Fruit fly (Drosophila melanogaster): ENCODE data around the gene CG1486.

CG1486 gene

DNA sequence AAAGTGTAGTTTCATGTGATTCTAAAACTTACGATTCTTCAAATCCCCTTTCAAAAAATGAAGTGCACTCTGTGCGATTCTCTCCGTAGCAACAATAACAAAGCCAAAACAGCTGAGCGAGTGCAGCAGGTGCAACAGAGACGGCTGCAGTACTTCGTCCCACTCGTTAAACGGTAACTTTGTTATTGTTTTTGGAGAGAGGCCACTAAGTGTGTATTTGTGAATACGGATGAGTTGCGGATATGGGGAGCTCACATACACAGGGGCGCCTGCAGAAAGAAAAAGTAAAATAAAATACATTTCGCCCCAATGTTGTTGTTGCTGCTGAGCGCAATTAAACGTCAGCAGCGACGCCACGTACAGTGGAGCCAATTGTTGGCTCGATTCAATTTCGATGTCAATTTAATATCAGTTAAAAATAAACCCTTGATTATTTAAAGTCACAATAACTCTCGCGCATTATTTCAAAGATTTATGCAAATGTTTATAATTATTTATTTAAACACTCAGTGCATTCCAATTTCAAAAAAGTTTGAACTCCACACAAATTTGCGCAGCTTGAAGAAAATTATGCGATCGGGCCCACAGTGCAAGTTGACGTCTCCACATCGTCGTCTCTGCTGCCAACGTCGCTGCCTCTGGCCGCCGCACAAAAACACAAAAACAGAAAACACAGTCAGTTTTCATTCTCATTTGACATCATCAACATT lies 43.7 kb downstream of the CG1486 start (continued):
- peak; percentile 97 for TF ChIP-seq CG9932 (GFP tag; IDR thresholded peaks at IDR 0.05)
- TF ChIP-seq knrl (GFP tag; IDR thresholded peaks at IDR 0.05; ENCODE audit: partially characterized antibody) = peak; percentile 41; the same call in 1 of the 3 replicates
- peak in 1 of 2 experiments; percentile 47 for TF ChIP-seq tll (GFP tag; optimal IDR thresholded peaks at IDR 0.05)
- TF ChIP-seq gro (GFP tag; optimal IDR thresholded peaks at IDR 0.05) = peak; percentile 95
- peak; percentile 91 for TF ChIP-seq CG33213 (GFP tag; optimal IDR thresholded peaks at IDR 0.05)
- peak; percentile 96 for TF ChIP-seq CG32532 (GFP tag; IDR thresholded peaks at IDR 0.05)
- peak; percentile 98 for TF ChIP-seq CG17359 (tag; optimal IDR thresholded peaks at IDR 0.05)
- TF ChIP-seq CG1602 (GFP tag; optimal IDR thresholded peaks at IDR 0.05) = peak; percentile 95
- peak; percentile 99 for TF ChIP-seq CG2678 (tag; optimal IDR thresholded peaks at IDR 0.05)
- peak; percentile 90 for TF ChIP-seq CG18011 (GFP tag; optimal IDR thresholded peaks at IDR 0.05)
- no peak for TF ChIP-seq Dfd (GFP tag; optimal IDR thresholded peaks at IDR 0.05)
- peak; percentile 92 for TF ChIP-seq gt (GFP tag; IDR thresholded peaks at IDR 0.05)
- 0 out of 3 replicates have a peak, but pooled peaks have one; percentile 26 for TF ChIP-seq HLH4C (GFP tag; IDR thresholded peaks at IDR 0.05; ENCODE audit: partially characterized antibody)
- TF ChIP-seq CG6175 (GFP tag; IDR thresholded peaks at IDR 0.05) = peak; percentile 90
- TF ChIP-seq cato (GFP tag; optimal IDR thresholded peaks at IDR 0.05; ENCODE audit: borderline replicate concordance) = peak; percentile 97
- peak; percentile 95 for TF ChIP-seq D19A (tag; optimal IDR thresholded peaks at IDR 0.05)
- peak; percentile 66 for TF ChIP-seq Sry-δ (GFP tag; optimal IDR thresholded peaks at IDR 0.05)
- peak; percentile 95 for TF ChIP-seq CG14710 (tag; optimal IDR thresholded peaks at IDR 0.05)
- TF ChIP-seq sens-2 (GFP tag; IDR thresholded peaks at IDR 0.05) = peak; percentile 84
- TF ChIP-seq Nf-YA (GFP tag; IDR thresholded peaks at IDR 0.05) = peak; percentile 94
- TF ChIP-seq Ets97D (GFP tag; optimal IDR thresholded peaks at IDR 0.05) = peak; percentile 87
- TF ChIP-seq CG14860 (GFP tag; IDR thresholded peaks at IDR 0.05; ENCODE audit: partially characterized antibody) = 0 out of 3 replicates have a peak, but pooled peaks have one; percentile 24
- peak; percentile 96 for TF ChIP-seq CG11093 (GFP tag; IDR thresholded peaks at IDR 0.05)
- peak; percentile 90 for TF ChIP-seq CG8290 (GFP tag; optimal IDR thresholded peaks at IDR 0.05)
- peak; percentile 84 to 86 for TF ChIP-seq CG8290 (tag; optimal IDR thresholded peaks at IDR 0.05)
- TF ChIP-seq Oaz (GFP tag; IDR thresholded peaks at IDR 0.05) = peak; percentile 97
- TF ChIP-seq hbn (GFP tag; IDR thresholded peaks at IDR 0.05; ENCODE audit: partially characterized antibody) = no peak
- TF ChIP-seq CG31365 (tag; optimal IDR thresholded peaks at IDR 0.05) = peak; percentile 88
- peak; percentile 96 for TF ChIP-seq CG7786 (GFP tag; optimal IDR thresholded peaks at IDR 0.05)
- peak; percentile 90 for TF ChIP-seq CG17612 (GFP tag; IDR thresholded peaks at IDR 0.05)
- TF ChIP-seq slbo (GFP tag; IDR thresholded peaks at IDR 0.05) = peak; percentile 97
- TF ChIP-seq sc (optimal IDR thresholded peaks at IDR 0.05) = no peak
- peak; percentile 95 for TF ChIP-seq sc (GFP tag; optimal IDR thresholded peaks at IDR 0.05)
- TF ChIP-seq en (GFP tag; optimal IDR thresholded peaks at IDR 0.05) = peak; percentile 92
- TF ChIP-seq CG2875 (GFP tag; optimal IDR thresholded peaks at IDR 0.05) = peak; percentile 96
- TF ChIP-seq NFAT (GFP tag; IDR thresholded peaks at IDR 0.05) = peak; percentile 94
- peak; percentile 96 for TF ChIP-seq nau (GFP tag; optimal IDR thresholded peaks at IDR 0.05)
- TF ChIP-seq Dref (GFP tag; IDR thresholded peaks at IDR 0.05) = 0 out of 2 replicates have a peak, but pooled peaks have one; percentile 31
- TF ChIP-seq bbx (GFP tag; IDR thresholded peaks at IDR 0.05; ENCODE audit: partially characterized antibody) = peak; percentile 56; the same call in 1 of the 2 replicates
- peak; percentile 97 for TF ChIP-seq fd3F (GFP tag; optimal IDR thresholded peaks at IDR 0.05)
- TF ChIP-seq z (GFP tag; IDR thresholded peaks at IDR 0.05) = peak; percentile 67; the same call in 2 of the 3 replicates
- peak; percentile 98 for TF ChIP-seq Hsf (GFP tag; optimal IDR thresholded peaks at IDR 0.05)
- peak; percentile 93 for TF ChIP-seq CG16863 (GFP tag; optimal IDR thresholded peaks at IDR 0.05)
- TF ChIP-seq psq (GFP tag; optimal IDR thresholded peaks at IDR 0.05) = peak; percentile 89
- peak; percentile 94 for TF ChIP-seq CG9609 (GFP tag; optimal IDR thresholded peaks at IDR 0.05)
- TF ChIP-seq CG1792 (GFP tag; optimal IDR thresholded peaks at IDR 0.05) = peak; percentile 89
- peak; percentile 93 for TF ChIP-seq NC2β (GFP tag; optimal IDR thresholded peaks at IDR 0.05)
- peak; percentile 95 for TF ChIP-seq peb (GFP tag; IDR thresholded peaks at IDR 0.05)
- peak; percentile 62 for TF ChIP-seq grn (GFP tag; optimal IDR thresholded peaks at IDR 0.05)
